Fruit fly (Drosophila melanogaster) whole organism, prepupa: ENCODE measurements around the gene Pur-alpha.

Experiments
- CG10631 ChIP-seq: fragments of 200-800 bp; sonication (Bioruptor generic); optimal IDR thresholded peaks from 2 replicates; lab custom pipeline; 2016; ENCODE audit warnings: missing biosample characterization, missing genetic modification characterization
- CG34406 ChIP-seq: fragments of 200-800 bp; sonication (Bioruptor generic); optimal IDR thresholded peaks from 3 replicates; lab custom pipeline; 2016; ENCODE audit warnings: missing biosample characterization, missing genetic modification characterization
- CG4318 ChIP-seq: fragments of 200-800 bp; sonication (Bioruptor generic); optimal IDR thresholded peaks from 3 replicates; lab custom pipeline; 2017; ENCODE audit warnings: missing biosample characterization, mild to moderate bottlenecking, missing genetic modification characterization
- Eip93F ChIP-seq: fragments of 200-800 bp; sonication (Bioruptor generic); optimal IDR thresholded peaks from 2 replicates; lab custom pipeline; 2016; ENCODE audit warnings: missing biosample characterization, mild to moderate bottlenecking, missing genetic modification characterization
- Lpt ChIP-seq: fragments of 200-800 bp; sonication (Bioruptor generic); optimal IDR thresholded peaks from 3 replicates; lab custom pipeline; 2016; ENCODE audit warnings: missing biosample characterization, missing genetic modification characterization
- achi ChIP-seq: fragments of 200-800 bp; sonication (Bioruptor generic); optimal IDR thresholded peaks from 3 replicates; lab custom pipeline; 2016; ENCODE audit warnings: missing biosample characterization, missing genetic modification characterization
- fd85E ChIP-seq: fragments of 200-800 bp; sonication (Bioruptor generic); optimal IDR thresholded peaks from 3 replicates; lab custom pipeline; 2016; ENCODE audit warnings: missing biosample characterization, missing genetic modification characterization
- salr ChIP-seq, 2 experiments: fragments of 200-800 bp; sonication (Bioruptor generic); optimal IDR thresholded peaks; 3 replicates each; lab custom pipeline; 2016 to 2018; ENCODE audit warnings: missing biosample characterization in 2 of 2, missing genetic modification characterization in 2 of 2, mild to moderate bottlenecking in 1 of 2
- svp ChIP-seq: fragments of 200-800 bp; sonication (Bioruptor generic); peaks from one replicate; lab custom pipeline; 2016; ENCODE audit warnings: missing biosample characterization, missing genetic modification characterization

- TF ChIP-seq Eip93F (GFP tag; lab: Kevin White, UChicago) (no peak), fd85E (GFP tag; lab: Kevin White, UChicago) (no peak), Lpt (GFP tag; lab: Kevin White, UChicago) (no peak), CG4318 (GFP tag; lab: Kevin White, UChicago) (no peak), CG34406 (GFP tag; lab: Kevin White, UChicago) (no peak), svp (GFP tag; lab: Kevin White, UChicago) (no peak), salr (GFP tag; optimal IDR thresholded peaks at IDR 0.05; lab: Kevin White, UChicago) (no peak), CG10631 (GFP tag; lab: Kevin White, UChicago) (no peak), achi (GFP tag; lab: Kevin White, UChicago) (no peak)
Observed at dm6 chr4:570404-571302, 12.8 kb downstream of the Pur-alpha start.
